Fruit fly (Drosophila melanogaster) whole organism, prepupa: ENCODE data around the gene CG11247.
A peak's percentile ranks its signal among the peaks of the same experiment; 100 is the strongest.

Experiments used
- CG11762 ChIP-seq: fragments of 200-800 bp; sonication (Bioruptor generic); optimal IDR thresholded peaks from 3 replicates; lab custom pipeline; 2016; ENCODE audit warnings: missing biosample characterization, missing genetic modification characterization; ENCODE audit not compliant: insufficient read depth
- CG11902 ChIP-seq: fragments of 200-800 bp; sonication (Bioruptor generic); optimal IDR thresholded peaks from 3 replicates; lab custom pipeline; 2016; ENCODE audit warnings: missing biosample characterization, missing genetic modification characterization
- CG15336 ChIP-seq: fragments of 200-800 bp; sonication (Bioruptor generic); IDR thresholded peaks from 2 replicates; pipeline ENCODE4 v1.3.6; 2022; ENCODE audit warnings: missing biosample characterization, missing genetic modification characterization
- CG1621 ChIP-seq: fragments of 200-800 bp; sonication (Bioruptor generic); optimal IDR thresholded peaks from 3 replicates; lab custom pipeline; 2018; ENCODE audit warnings: missing biosample characterization, mild to moderate bottlenecking, missing genetic modification characterization
- CG16779 ChIP-seq: fragments of 200-800 bp; sonication (Bioruptor generic); optimal IDR thresholded peaks from 3 replicates; lab custom pipeline; 2017; ENCODE audit warnings: missing biosample characterization, mild to moderate bottlenecking, missing genetic modification characterization
- CG3032 ChIP-seq: fragments of 200-800 bp; optimal IDR thresholded peaks from 2 replicates; lab custom pipeline; 2019; ENCODE audit warnings: missing biosample characterization, mild to moderate bottlenecking, missing genetic modification characterization, moderate library complexity
- CG34406 ChIP-seq: fragments of 200-800 bp; sonication (Bioruptor generic); optimal IDR thresholded peaks from 3 replicates; lab custom pipeline; 2016; ENCODE audit warnings: missing biosample characterization, missing genetic modification characterization
- CG3919 ChIP-seq: fragments of 200-800 bp; sonication (Bioruptor generic); optimal IDR thresholded peaks from 3 replicates; lab custom pipeline; 2016; ENCODE audit warnings: missing biosample characterization, missing genetic modification characterization
- CG4318 ChIP-seq: fragments of 200-800 bp; sonication (Bioruptor generic); optimal IDR thresholded peaks from 3 replicates; lab custom pipeline; 2017; ENCODE audit warnings: missing biosample characterization, mild to moderate bottlenecking, missing genetic modification characterization
- CG6163 ChIP-seq: fragments of 200-800 bp; sonication (Bioruptor generic); IDR thresholded peaks from 3 replicates; pipeline ENCODE4 v1.3.6; 2022; ENCODE audit warnings: missing biosample characterization, missing genetic modification characterization
- CG6276 ChIP-seq: fragments of 200-800 bp; sonication (Bioruptor generic); optimal IDR thresholded peaks from 2 replicates; lab custom pipeline; 2017; ENCODE audit warnings: missing biosample characterization, mild to moderate bottlenecking, missing genetic modification characterization
- CG6854 ChIP-seq: fragments of 200-800 bp; sonication (Bioruptor generic); optimal IDR thresholded peaks from 2 replicates; lab custom pipeline; 2017; ENCODE audit warnings: missing biosample characterization, mild to moderate bottlenecking, missing genetic modification characterization
- CG7368 ChIP-seq: fragments of 200-800 bp; sonication (Bioruptor generic); optimal IDR thresholded peaks from 3 replicates; lab custom pipeline; 2016; ENCODE audit warnings: missing biosample characterization, missing genetic modification characterization
- CG8119 ChIP-seq: fragments of 200-800 bp; sonication (Bioruptor generic); IDR thresholded peaks from 3 replicates; pipeline ENCODE4 v1.3.6; 2022; ENCODE audit warnings: missing biosample characterization, missing genetic modification characterization
- CG8632 ChIP-seq: fragments of 200-800 bp; sonication (Bioruptor generic); optimal IDR thresholded peaks from 3 replicates; lab custom pipeline; 2016; ENCODE audit warnings: missing biosample characterization, missing genetic modification characterization
- CG9139 ChIP-seq: fragments of 200-800 bp; sonication (Bioruptor generic); optimal IDR thresholded peaks from 3 replicates; lab custom pipeline; 2017; ENCODE audit warnings: missing biosample characterization, mild to moderate bottlenecking, missing genetic modification characterization
- Eip78C ChIP-seq: fragments of 200-800 bp; sonication (Bioruptor generic); peaks from one replicate; lab custom pipeline; 2016; ENCODE audit warnings: missing biosample characterization, missing genetic modification characterization
- Eip93F ChIP-seq: fragments of 200-800 bp; sonication (Bioruptor generic); optimal IDR thresholded peaks from 2 replicates; lab custom pipeline; 2016; ENCODE audit warnings: missing biosample characterization, mild to moderate bottlenecking, missing genetic modification characterization
- Ets96B ChIP-seq: fragments of 200-800 bp; optimal IDR thresholded peaks from 2 replicates; lab custom pipeline; 2019; ENCODE audit warnings: missing biosample characterization, mild to moderate bottlenecking, missing genetic modification characterization, moderate library complexity
- Gug ChIP-seq: fragments of 200-800 bp; sonication (Bioruptor generic); IDR thresholded peaks from 2 replicates; pipeline ENCODE4 v1.3.6; 2022; ENCODE audit warnings: missing biosample characterization, missing genetic modification characterization
- Hr38 ChIP-seq: sonication (Bioruptor generic); optimal IDR thresholded peaks from 2 replicates; lab custom pipeline; 2016; ENCODE audit warnings: missing biosample characterization, missing genetic modification characterization
- Hr4 ChIP-seq: fragments of 200-800 bp; sonication (Bioruptor generic); optimal IDR thresholded peaks from 3 replicates; lab custom pipeline; 2016; ENCODE audit warnings: missing biosample characterization, missing genetic modification characterization
- Lpt ChIP-seq: fragments of 200-800 bp; sonication (Bioruptor generic); optimal IDR thresholded peaks from 3 replicates; lab custom pipeline; 2016; ENCODE audit warnings: missing biosample characterization, missing genetic modification characterization
- Met ChIP-seq: fragments of 200-800 bp; sonication (Bioruptor generic); optimal IDR thresholded peaks from 3 replicates; lab custom pipeline; 2016; ENCODE audit warnings: missing biosample characterization, missing genetic modification characterization
- OdsH ChIP-seq: fragments of 200-800 bp; sonication (Bioruptor generic); optimal IDR thresholded peaks from 3 replicates; lab custom pipeline; 2016; ENCODE audit warnings: missing biosample characterization, missing genetic modification characterization
- Smox ChIP-seq: fragments of 200-800 bp; sonication (Bioruptor generic); optimal IDR thresholded peaks from 3 replicates; lab custom pipeline; 2016; ENCODE audit warnings: missing biosample characterization, missing genetic modification characterization
- Sox15 ChIP-seq: fragments of 200-800 bp; sonication (Bioruptor generic); optimal IDR thresholded peaks from 3 replicates; lab custom pipeline; 2016; ENCODE audit warnings: missing biosample characterization, missing genetic modification characterization
- achi ChIP-seq: fragments of 200-800 bp; sonication (Bioruptor generic); optimal IDR thresholded peaks from 3 replicates; lab custom pipeline; 2016; ENCODE audit warnings: missing biosample characterization, missing genetic modification characterization
- acj6 ChIP-seq: fragments of 200-800 bp; sonication (Bioruptor generic); optimal IDR thresholded peaks from 3 replicates; lab custom pipeline; 2016; ENCODE audit warnings: missing biosample characterization, missing genetic modification characterization
- cyc ChIP-seq: fragments of 200-800 bp; sonication (Bioruptor generic); optimal IDR thresholded peaks from 3 replicates; lab custom pipeline; 2016; ENCODE audit warnings: missing biosample characterization, missing genetic modification characterization
- dsx ChIP-seq: fragments of 200-800 bp; optimal IDR thresholded peaks from 3 replicates; lab custom pipeline; 2019; ENCODE audit warnings: missing biosample characterization, mild to moderate bottlenecking, missing genetic modification characterization, moderate library complexity; ENCODE audit not compliant: poor library complexity, severe bottlenecking
- esn ChIP-seq: fragments of 200-800 bp; sonication (Bioruptor generic); optimal IDR thresholded peaks from 2 replicates; lab custom pipeline; 2016; ENCODE audit warnings: missing biosample characterization, mild to moderate bottlenecking, missing genetic modification characterization, moderate library complexity
- fd59A ChIP-seq: fragments of 200-800 bp; sonication (Bioruptor generic); optimal IDR thresholded peaks from 2 replicates; lab custom pipeline; 2017; ENCODE audit warnings: missing biosample characterization, mild to moderate bottlenecking, missing genetic modification characterization, missing genetic modification reagents
- fkh ChIP-seq: fragments of 200-800 bp; sonication (Bioruptor generic); optimal IDR thresholded peaks from 3 replicates; lab custom pipeline; 2017; ENCODE audit warnings: missing biosample characterization, mild to moderate bottlenecking, missing genetic modification characterization, moderate library complexity
- net ChIP-seq: fragments of 200-800 bp; sonication (Bioruptor generic); optimal IDR thresholded peaks from 3 replicates; lab custom pipeline; 2016; ENCODE audit warnings: missing biosample characterization, missing genetic modification characterization
- pdm3 ChIP-seq: fragments of 200-800 bp; sonication (Bioruptor generic); optimal IDR thresholded peaks from 3 replicates; lab custom pipeline; 2016; ENCODE audit warnings: missing biosample characterization, missing genetic modification characterization
- salr ChIP-seq, 2 experiments: fragments of 200-800 bp; sonication (Bioruptor generic); optimal IDR thresholded peaks; 3 replicates each; lab custom pipeline; 2016 to 2018; ENCODE audit warnings: missing biosample characterization in 2 of 2, missing genetic modification characterization in 2 of 2, mild to moderate bottlenecking in 1 of 2
- spab ChIP-seq: fragments of 200-800 bp; sonication (Bioruptor generic); optimal IDR thresholded peaks from 2 replicates; lab custom pipeline; 2017; ENCODE audit warnings: missing biosample characterization, mild to moderate bottlenecking, missing genetic modification characterization, missing genetic modification reagents
- ss ChIP-seq, 2 experiments: fragments of 200-800 bp; sonication (Bioruptor generic); optimal IDR thresholded peaks; 2 replicates in 1 of 2; 3 replicates in 1 of 2; lab custom pipeline; 2017 to 2018; ENCODE audit warnings: mild to moderate bottlenecking in 2 of 2, missing biosample characterization in 2 of 2, missing genetic modification characterization in 2 of 2, moderate library complexity in 1 of 2
- svp ChIP-seq: fragments of 200-800 bp; sonication (Bioruptor generic); peaks from one replicate; lab custom pipeline; 2016; ENCODE audit warnings: missing biosample characterization, missing genetic modification characterization
- vri ChIP-seq: fragments of 200-800 bp; sonication (Bioruptor generic); optimal IDR thresholded peaks from 3 replicates; lab custom pipeline; 2016; ENCODE audit warnings: missing biosample characterization, mild to moderate bottlenecking, missing genetic modification characterization

CG11247 gene

dm6 chr3L:21700945-21701344 is 27.7 kb downstream of the CG11247 start:
- TF ChIP-seq CG8119 (GFP tag; lab: Robert Waterston, UW) (no peak), svp (GFP tag; lab: Kevin White, UChicago) (peak; percentile 40)

- 0 out of 3 replicates have a peak, but pooled peaks have one; percentile 12 for TF ChIP-seq CG6163 (GFP tag; lab: Robert Waterston, UW)
- no peak for TF ChIP-seq CG15336 (GFP tag; lab: Robert Waterston, UW)
- TF ChIP-seq, all 60 proteins: peak for 1
These were observed 28.6 kb downstream of the CG11247 start for dm6 chr3L:21700052-21700451.

- TF ChIP-seq Eip78C (GFP tag; lab: Kevin White, UChicago) = no peak
- no peak for TF ChIP-seq fd59A (GFP tag; lab: Kevin White, UChicago)
- no peak for TF ChIP-seq Sox15 (GFP tag; lab: Kevin White, UChicago)
These were observed 34.0 kb downstream of the CG11247 start for dm6 chr3L:21694647-21695046.

dm6 chr3L:21688607-21689129 is 39.9 kb downstream of the CG11247 start:
- TF ChIP-seq dsx (GFP tag; lab: Kevin White, UChicago) (no peak), CG15336 (GFP tag; lab: Robert Waterston, UW) (no peak), fd59A (GFP tag; lab: Kevin White, UChicago) (peak; percentile 1), CG11762 (GFP tag; lab: Kevin White, UChicago) (no peak), CG6854 (GFP tag; lab: Kevin White, UChicago) (no peak), svp (GFP tag; lab: Kevin White, UChicago) (peak; percentile 53), Hr4 (no peak), fkh (no peak), Gug (GFP tag; lab: Robert Waterston, UW) (no peak), Eip78C (GFP tag; lab: Kevin White, UChicago) (peak; percentile 57)
- TF ChIP-seq, all 60 proteins: peak for 3

- TF ChIP-seq Lpt = peak; percentile 58
- TF ChIP-seq ss (GFP tag; optimal IDR thresholded peaks at IDR 0.05; lab: Kevin White, UChicago) = peak; percentile 91 to 93
- peak; percentile 49; the same call in 1 of the 2 replicates for TF ChIP-seq CG15336 (GFP tag; lab: Robert Waterston, UW)
- no peak for TF ChIP-seq Eip93F (GFP tag; lab: Kevin White, UChicago)
- TF ChIP-seq Hr38 (GFP tag; lab: Kevin White, UChicago) = no peak
- peak; percentile 33 for TF ChIP-seq CG4318 (GFP tag; lab: Kevin White, UChicago)
- peak; percentile 74 for TF ChIP-seq pdm3 (GFP tag; lab: Kevin White, UChicago)
- TF ChIP-seq CG34406 (GFP tag; lab: Kevin White, UChicago) = peak; percentile 54
- TF ChIP-seq CG6163 (GFP tag; lab: Robert Waterston, UW) = 0 out of 3 replicates have a peak, but pooled peaks have one; percentile 25
- peak; percentile 67 to 83 for TF ChIP-seq salr (GFP tag; optimal IDR thresholded peaks at IDR 0.05; lab: Kevin White, UChicago)
- no peak; the same call in none of the 3 replicates for TF ChIP-seq CG8119 (GFP tag; lab: Robert Waterston, UW)
- TF ChIP-seq OdsH (GFP tag; lab: Kevin White, UChicago) = peak; percentile 79
- no peak for TF ChIP-seq CG6276 (GFP tag; lab: Kevin White, UChicago)
- TF ChIP-seq CG11902 (GFP tag; lab: Kevin White, UChicago) = peak; percentile 13
- TF ChIP-seq CG8632 (GFP tag; lab: Kevin White, UChicago) = peak; percentile 69
- TF ChIP-seq cyc (GFP tag; lab: Kevin White, UChicago) = no peak
- peak; percentile 7 for TF ChIP-seq Smox (GFP tag; lab: Kevin White, UChicago)
- peak; percentile 93 for TF ChIP-seq CG3032 (tag; lab: Kevin White, UChicago)
- peak; percentile 34 for TF ChIP-seq Sox15 (GFP tag; lab: Kevin White, UChicago)
- TF ChIP-seq net (GFP tag; lab: Kevin White, UChicago) = peak; percentile 67
- no peak for TF ChIP-seq Met (GFP tag; lab: Kevin White, UChicago)
- no peak for TF ChIP-seq CG6854 (GFP tag; lab: Kevin White, UChicago)
- peak; percentile 88 for TF ChIP-seq dsx (GFP tag; lab: Kevin White, UChicago)
- peak; percentile 89 for TF ChIP-seq spab (GFP tag; lab: Kevin White, UChicago)
- TF ChIP-seq CG7368 (GFP tag; lab: Kevin White, UChicago) = peak; percentile 67
- peak; percentile 70 for TF ChIP-seq CG1621
- peak; percentile 91 for TF ChIP-seq Ets96B (tag; lab: Kevin White, UChicago)
- TF ChIP-seq esn = peak; percentile 34
- peak; percentile 74 for TF ChIP-seq achi (GFP tag; lab: Kevin White, UChicago)
- peak; percentile 95 for TF ChIP-seq Eip78C (GFP tag; lab: Kevin White, UChicago)
- TF ChIP-seq CG3919 = peak; percentile 73
- TF ChIP-seq CG16779 (tag; lab: Kevin White, UChicago) = peak; percentile 53
- TF ChIP-seq CG9139 (GFP tag; lab: Kevin White, UChicago) = peak; percentile 72
- TF ChIP-seq acj6 (GFP tag; lab: Kevin White, UChicago) = peak; percentile 79
- TF ChIP-seq vri (GFP tag; lab: Kevin White, UChicago) = no peak
These were observed 42.9 kb downstream of the CG11247 start for dm6 chr3L:21685753-21686152.
